Worm (Caenorhabditis elegans) whole organism, L1 larva: ENCODE measurements around the gene F35A5.1.

Experiments
- C04F5.9 ChIP-seq: sonication (generic microtip); optimal IDR thresholded peaks from 2 replicates; lab custom pipeline; 2016; ENCODE audit warnings: missing genetic modification characterization, missing compliant biosample characterization
- C16A3.4 ChIP-seq: fragments of 150-350 bp; optimal IDR thresholded peaks from 2 replicates; lab custom pipeline; 2014; ENCODE audit warnings: missing biosample characterization, missing genetic modification characterization
- Y116A8C.19 ChIP-seq: sonication (generic microtip); optimal IDR thresholded peaks from 2 replicates; lab custom pipeline; 2016; ENCODE audit warnings: missing compliant biosample characterization, missing genetic modification characterization, borderline replicate concordance
- aha-1 ChIP-seq: fragments of 150-350 bp; optimal IDR thresholded peaks from 2 replicates; lab custom pipeline; 2014; ENCODE audit warnings: missing biosample characterization, missing genetic modification characterization
- aly-2 ChIP-seq: fragments of 150-350 bp; optimal IDR thresholded peaks from 2 replicates; lab custom pipeline; 2014; ENCODE audit warnings: missing biosample characterization, missing genetic modification characterization
- blmp-1 ChIP-seq: fragments of 150-350 bp; optimal IDR thresholded peaks from 2 replicates; lab custom pipeline; 2014; ENCODE audit warnings: missing biosample characterization, missing genetic modification characterization
- ceh-8 ChIP-seq: fragments of 200-800 bp; sonication (Bioruptor generic); optimal IDR thresholded peaks from 2 replicates; lab custom pipeline; 2018; ENCODE audit warnings: mild to moderate bottlenecking, missing genetic modification characterization, moderate library complexity, missing compliant biosample characterization
- ceh-90 ChIP-seq: sonication (generic microtip); optimal IDR thresholded peaks from 2 replicates; lab custom pipeline; 2016; ENCODE audit warnings: missing genetic modification characterization, missing compliant biosample characterization
- dpl-1 ChIP-seq, 3 experiments: fragments of 150-350 bp in 2 of 3; sonication (generic microtip) in 1 of 3; optimal IDR thresholded peaks; 2 replicates each; lab custom pipeline; 2014 to 2017; ENCODE audit warnings: missing biosample characterization in 3 of 3, missing genetic modification characterization in 3 of 3, missing genetic modification reagents in 3 of 3
- dsc-1 ChIP-seq: sonication (generic microtip); optimal IDR thresholded peaks from 2 replicates; lab custom pipeline; 2016; ENCODE audit warnings: mild to moderate bottlenecking, missing genetic modification characterization, missing compliant biosample characterization
- efl-1 ChIP-seq, 4 experiments: fragments of 150-350 bp; optimal IDR thresholded peaks in 3 of 4; peaks in 1 of 4; 1 replicate in 1 of 4; 2 replicates in 3 of 4; lab custom pipeline; 2014; ENCODE audit warnings: missing biosample characterization in 2 of 4, missing genetic modification characterization in 2 of 4, missing genetic modification reagents in 2 of 4
- egl-13 ChIP-seq: sonication (generic microtip); optimal IDR thresholded peaks from 2 replicates; lab custom pipeline; 2016; ENCODE audit warnings: missing genotype, missing genetic modification reagents, missing genetic modification characterization, missing compliant biosample characterization
- elt-3 ChIP-seq, 6 experiments: fragments of 150-350 bp in 1 of 6; sonication (generic microtip); optimal IDR thresholded peaks; 2 replicates each; lab custom pipeline; 2017 to 2018; ENCODE audit warnings: missing biosample characterization in 6 of 6, missing genetic modification characterization in 6 of 6, inconsistent platforms in 1 of 6
- fkh-10 ChIP-seq: sonication (generic microtip); optimal IDR thresholded peaks from 2 replicates; lab custom pipeline; 2017; ENCODE audit warnings: missing biosample characterization, missing genetic modification reagents, missing genetic modification characterization
- fos-1 ChIP-seq: fragments of 150-350 bp; optimal IDR thresholded peaks from 2 replicates; lab custom pipeline; 2014; ENCODE audit warnings: missing biosample characterization, missing genetic modification characterization
- grh-1 ChIP-seq: fragments of 200-800 bp; sonication (Bioruptor generic); IDR thresholded peaks from 2 replicates; pipeline ENCODE4 v1.3.6; 2022; ENCODE audit warnings: missing genetic modification reagents, missing genetic modification characterization, missing compliant biosample characterization
- hlh-17 ChIP-seq: fragments of 200-800 bp; sonication (Bioruptor generic); optimal IDR thresholded peaks from 2 replicates; lab custom pipeline; 2018; ENCODE audit warnings: missing genetic modification characterization, mild to moderate bottlenecking, missing compliant biosample characterization, moderate library complexity, borderline replicate concordance
- hpl-2 ChIP-seq: fragments of 150-350 bp; optimal IDR thresholded peaks from 2 replicates; lab custom pipeline; 2014; ENCODE audit warnings: missing biosample characterization, missing genetic modification reagents, missing genetic modification characterization
- jun-1 ChIP-seq: fragments of 150-350 bp; optimal IDR thresholded peaks from 2 replicates; lab custom pipeline; 2014; ENCODE audit warnings: missing biosample characterization, missing genetic modification reagents, missing genetic modification characterization
- lin-13 ChIP-seq: fragments of 150-350 bp; optimal IDR thresholded peaks from 2 replicates; lab custom pipeline; 2014; ENCODE audit warnings: missing biosample characterization, missing genetic modification reagents, missing genetic modification characterization
- lin-14 ChIP-seq: fragments of 200-800 bp; sonication (Bioruptor generic); optimal IDR thresholded peaks from 2 replicates; lab custom pipeline; 2018; ENCODE audit warnings: mild to moderate bottlenecking, missing genetic modification characterization, moderate library complexity, missing compliant biosample characterization
- lin-35 ChIP-seq, 2 experiments: fragments of 150-350 bp; optimal IDR thresholded peaks; 2 replicates each; lab custom pipeline; 2014; ENCODE audit warnings: missing biosample characterization in 2 of 2, missing genetic modification characterization in 2 of 2, missing genetic modification reagents in 2 of 2
- mab-9 ChIP-seq: fragments of 200-800 bp; sonication (Bioruptor generic); IDR thresholded peaks from 2 replicates; pipeline ENCODE4 v1.3.6; 2022; ENCODE audit warnings: missing genetic modification reagents, missing genetic modification characterization, missing compliant biosample characterization
- mdl-1 ChIP-seq, 2 experiments: fragments of 150-350 bp; optimal IDR thresholded peaks; 2 replicates each; lab custom pipeline; 2014 to 2017; ENCODE audit warnings: missing biosample characterization in 2 of 2, missing genetic modification characterization in 2 of 2, inconsistent platforms in 1 of 2
- mep-1 ChIP-seq: fragments of 150-350 bp; optimal IDR thresholded peaks from 2 replicates; lab custom pipeline; 2014; ENCODE audit warnings: missing biosample characterization, missing genetic modification characterization
- nhr-12 ChIP-seq: sonication (generic microtip); optimal IDR thresholded peaks from 2 replicates; lab custom pipeline; 2017; ENCODE audit warnings: missing biosample characterization, missing genetic modification characterization
- nhr-19 ChIP-seq: fragments of 200-800 bp; sonication (Bioruptor generic); conservative IDR thresholded peaks from 2 replicates; pipeline ENCODE4 v1.3.6; 2022; ENCODE audit warnings: missing genetic modification characterization, missing compliant biosample characterization
- nhr-237 ChIP-seq: fragments of 150-350 bp; optimal IDR thresholded peaks from 2 replicates; lab custom pipeline; 2014; ENCODE audit warnings: missing biosample characterization, missing genetic modification characterization
- nhr-47 ChIP-seq: sonication (generic microtip); optimal IDR thresholded peaks from 2 replicates; lab custom pipeline; 2016; ENCODE audit warnings: mild to moderate bottlenecking, missing genetic modification characterization, moderate library complexity, missing compliant biosample characterization
- nhr-71 ChIP-seq: sonication (generic microtip); optimal IDR thresholded peaks from 2 replicates; lab custom pipeline; 2016; ENCODE audit warnings: mild to moderate bottlenecking, missing genetic modification characterization, moderate library complexity, missing compliant biosample characterization
- nhr-84 ChIP-seq: sonication (generic microtip); optimal IDR thresholded peaks from 2 replicates; lab custom pipeline; 2017; ENCODE audit warnings: missing biosample characterization, missing genetic modification characterization
- nhr-85 ChIP-seq: sonication (generic microtip); peaks from one replicate; lab custom pipeline; 2016; ENCODE audit warnings: missing genetic modification characterization, inconsistent platforms, missing compliant biosample characterization
- nhr-90 ChIP-seq: sonication (generic microtip); optimal IDR thresholded peaks from 2 replicates; lab custom pipeline; 2016; ENCODE audit warnings: mild to moderate bottlenecking, missing genetic modification characterization, missing compliant biosample characterization; ENCODE audit not compliant: poor library complexity
- pag-3 ChIP-seq: sonication (generic microtip); optimal IDR thresholded peaks from 2 replicates; lab custom pipeline; 2017; ENCODE audit warnings: missing genetic modification characterization, mild to moderate bottlenecking, missing compliant biosample characterization, antibody characterized with exemption, borderline replicate concordance; ENCODE audit not compliant: insufficient read depth
- pqm-1 ChIP-seq: sonication (generic microtip); optimal IDR thresholded peaks from 3 replicates; lab custom pipeline; 2017; ENCODE audit warnings: missing biosample characterization, missing genetic modification characterization
- rnt-1 ChIP-seq: sonication (generic microtip); optimal IDR thresholded peaks from 2 replicates; lab custom pipeline; 2016; ENCODE audit warnings: mild to moderate bottlenecking, missing genetic modification characterization, moderate library complexity, missing compliant biosample characterization
- snpc-4 ChIP-seq: fragments of 150-350 bp; optimal IDR thresholded peaks from 2 replicates; lab custom pipeline; 2014; ENCODE audit warnings: missing biosample characterization, missing genetic modification characterization
- snu-23 ChIP-seq: sonication (generic microtip); optimal IDR thresholded peaks from 2 replicates; lab custom pipeline; 2016; ENCODE audit warnings: missing genetic modification characterization, missing compliant biosample characterization
- sox-4 ChIP-seq: sonication (generic microtip); optimal IDR thresholded peaks from 2 replicates; lab custom pipeline; 2016; ENCODE audit warnings: missing genetic modification characterization, missing compliant biosample characterization
- swsn-7 ChIP-seq: sonication (generic microtip); optimal IDR thresholded peaks from 2 replicates; lab custom pipeline; 2016; ENCODE audit warnings: missing genetic modification characterization, missing compliant biosample characterization
- tbx-2 ChIP-seq: sonication (generic microtip); optimal IDR thresholded peaks from 2 replicates; lab custom pipeline; 2016; ENCODE audit warnings: missing genetic modification characterization, missing compliant biosample characterization
- tlp-1 ChIP-seq: fragments of 150-350 bp; optimal IDR thresholded peaks from 2 replicates; lab custom pipeline; 2014; ENCODE audit warnings: missing biosample characterization, missing genetic modification characterization
- unc-130 ChIP-seq: fragments of 150-350 bp; optimal IDR thresholded peaks from 2 replicates; lab custom pipeline; 2017; ENCODE audit warnings: missing biosample characterization, missing genetic modification characterization, inconsistent platforms
- unc-98 ChIP-seq: fragments of 200-800 bp; sonication (Bioruptor generic); IDR thresholded peaks from 2 replicates; pipeline ENCODE4 v1.3.6; 2022; ENCODE audit warnings: missing genetic modification characterization, missing compliant biosample characterization
- xbp-1 ChIP-seq: sonication (generic microtip); optimal IDR thresholded peaks from 2 replicates; lab custom pipeline; 2016; ENCODE audit warnings: missing genetic modification characterization, missing compliant biosample characterization
- zip-4 ChIP-seq: fragments of 200-800 bp; sonication (Bioruptor generic); optimal IDR thresholded peaks from 2 replicates; lab custom pipeline; 2018; ENCODE audit warnings: mild to moderate bottlenecking, missing genetic modification characterization, moderate library complexity, missing compliant biosample characterization
- ztf-11 ChIP-seq, 2 experiments: sonication (generic microtip); optimal IDR thresholded peaks; 2 replicates each; lab custom pipeline; 2016 to 2017; ENCODE audit warnings: missing genetic modification characterization in 2 of 2, missing biosample characterization in 1 of 2, missing compliant biosample characterization in 1 of 2
- ztf-4 ChIP-seq: fragments of 150-350 bp; optimal IDR thresholded peaks from 2 replicates; lab custom pipeline; 2014; ENCODE audit warnings: missing biosample characterization, missing genetic modification characterization

Gene F35A5.1

DNA sequence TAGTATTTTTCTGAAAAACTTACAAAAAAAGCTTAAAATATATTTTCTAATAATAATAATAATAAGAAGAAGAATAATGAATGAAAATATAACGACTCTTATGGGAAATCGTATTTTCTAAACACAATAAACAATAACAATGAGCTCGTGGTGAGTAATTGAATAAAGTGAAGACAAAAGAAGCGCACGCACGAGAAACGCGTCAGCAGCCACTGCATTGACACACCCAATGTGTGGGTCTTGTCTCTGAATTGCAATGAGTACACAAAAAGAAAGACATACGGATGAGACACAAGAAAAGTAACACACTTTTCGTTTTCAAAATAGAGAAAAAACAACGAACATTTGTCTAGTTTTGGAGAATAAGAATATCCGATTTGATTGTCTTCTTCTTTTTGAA lies 4.0 kb upstream of the F35A5.1 start, which contains the start of gene F35A5.8 (continued):
- peak; percentile 20 for TF ChIP-seq pag-3 (tag; lab: Kevin White, UChicago)
- peak; percentile 26 for TF ChIP-seq snpc-4 (tag; lab: Kevin White, UChicago)
- peak; percentile 31 for TF ChIP-seq zip-4
- TF ChIP-seq pqm-1 (tag; lab: Kevin White, UChicago), result no peak
- no peak for TF ChIP-seq unc-98
- peak; percentile 85 for TF ChIP-seq nhr-19 (GFP tag; lab: Robert Waterston, UW)
- TF ChIP-seq hpl-2 (GFP tag; lab: Kevin White, UChicago), result no peak
- TF ChIP-seq elt-3 (tag; optimal IDR thresholded peaks at IDR 0.05; lab: Kevin White, UChicago), result peak in 2 of 6 experiments; percentile 30 to 50
- TF ChIP-seq fos-1, result peak; percentile 61
- TF ChIP-seq egl-13, result peak; percentile 66
- peak; percentile 89 for TF ChIP-seq snu-23 (GFP tag; lab: Kevin White, UChicago)
- TF ChIP-seq aha-1 (tag; lab: Kevin White, UChicago), result peak; percentile 22
- TF ChIP-seq nhr-84 (tag; lab: Kevin White, UChicago), result no peak
- TF ChIP-seq jun-1 (tag; lab: Kevin White, UChicago), result peak; percentile 20
- TF ChIP-seq mep-1, result peak; percentile 90
- TF ChIP-seq mab-9 (GFP tag; lab: Robert Waterston, UW), result no peak
- TF ChIP-seq hlh-17 (GFP tag; lab: Kevin White, UChicago), result no peak
- peak; percentile 28 for TF ChIP-seq C04F5.9 (tag; lab: Kevin White, UChicago)
- TF ChIP-seq unc-130 (tag; lab: Kevin White, UChicago), result peak; percentile 88
- TF ChIP-seq lin-35 (GFP tag; optimal IDR thresholded peaks at IDR 0.05; lab: Kevin White, UChicago), result peak; percentile 59 to 80
- no peak for TF ChIP-seq nhr-237 (tag; lab: Kevin White, UChicago)
- peak; percentile 80 for TF ChIP-seq nhr-90 (tag; lab: Kevin White, UChicago)
- peak; percentile 86 for TF ChIP-seq swsn-7
- TF ChIP-seq ztf-4 (tag; lab: Kevin White, UChicago), result peak; percentile 35
- TF ChIP-seq fkh-10 (GFP tag; lab: Kevin White, UChicago), result no peak
- TF ChIP-seq nhr-85 (tag; lab: Kevin White, UChicago), result peak; percentile 76
- peak; percentile 85 for TF ChIP-seq C16A3.4 (tag; lab: Kevin White, UChicago)
- peak; percentile 26 for TF ChIP-seq sox-4
- peak; percentile 46 for TF ChIP-seq grh-1 (GFP tag; lab: Robert Waterston, UW)
- no peak for TF ChIP-seq tlp-1
- TF ChIP-seq tbx-2, result peak; percentile 84

DNA sequence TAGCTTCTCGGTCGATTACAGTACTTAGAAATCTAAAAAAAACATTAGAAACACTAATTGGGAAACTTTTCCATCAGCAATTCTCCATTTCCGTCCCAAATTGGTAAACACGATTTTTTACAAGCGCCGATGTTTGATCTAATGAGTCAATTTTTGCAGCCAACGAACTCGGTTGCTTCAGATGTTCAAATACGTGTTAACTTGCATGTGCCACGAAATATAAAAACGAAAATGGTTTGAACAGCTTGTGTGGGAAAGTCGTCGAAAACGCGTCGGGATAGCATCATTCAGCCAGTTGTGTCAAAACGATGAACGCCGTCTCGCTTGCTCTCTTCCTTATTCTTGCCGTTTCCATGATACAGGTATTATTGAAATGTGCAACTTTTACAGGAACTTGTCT lies 2.4 kb upstream of the F35A5.1 start, which contains the start of gene F35A5.2:
Gene F35A5.2 (plus strand): TSS at position 301 of the 400 bp plus-strand sequence.
- TF ChIP-seq efl-1 (optimal IDR thresholded peaks at IDR 0.05; lab: Kevin White, UChicago) (no peak), efl-1 (GFP tag; optimal IDR thresholded peaks at IDR 0.05 in 1 of 2; lab: Kevin White, UChicago) (no peak), ceh-8 (GFP tag; lab: Kevin White, UChicago) (no peak), aly-2 (no peak)
- TF ChIP-seq, all 84 proteins: peak for 0

DNA sequence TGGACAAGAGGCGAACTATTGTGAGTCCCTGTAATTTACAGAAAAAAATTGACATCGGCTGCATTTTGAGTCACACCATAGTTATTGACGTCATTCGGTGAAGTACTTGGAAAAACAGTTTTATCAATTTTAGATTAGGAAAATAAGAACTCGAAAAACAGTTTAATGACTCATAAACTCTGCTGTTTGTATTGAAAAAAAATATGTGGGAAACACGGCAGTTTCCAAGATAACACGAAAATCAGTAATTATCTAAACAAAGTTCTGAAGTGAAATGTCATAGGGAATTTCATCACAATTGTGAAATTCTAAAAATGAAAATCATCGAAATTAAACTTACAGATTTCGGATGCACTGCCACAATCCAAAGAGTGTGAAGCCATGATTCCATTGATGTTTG lies 7.6 kb downstream of the F35A5.1 start:
- TF ChIP-seq Y116A8C.19, result no peak
- no peak for TF ChIP-seq lin-13 (GFP tag; lab: Kevin White, UChicago)
- TF ChIP-seq ceh-90 (tag; lab: Kevin White, UChicago), result no peak
- no peak for TF ChIP-seq mdl-1 (tag; optimal IDR thresholded peaks at IDR 0.05; lab: Kevin White, UChicago)
- no peak for TF ChIP-seq nhr-47
- no peak for TF ChIP-seq blmp-1 (tag; lab: Kevin White, UChicago)
- no peak for TF ChIP-seq nhr-12 (tag; lab: Kevin White, UChicago)
- TF ChIP-seq dsc-1 (tag; lab: Kevin White, UChicago), result no peak
- TF ChIP-seq fos-1, result no peak
- no peak for TF ChIP-seq nhr-71 (tag; lab: Kevin White, UChicago)
- TF ChIP-seq ztf-11 (tag; optimal IDR thresholded peaks at IDR 0.05; lab: Kevin White, UChicago), result no peak
- no peak for TF ChIP-seq dpl-1 (GFP tag; optimal IDR thresholded peaks at IDR 0.05; lab: Kevin White, UChicago)
- TF ChIP-seq lin-14 (GFP tag; lab: Kevin White, UChicago), result no peak
- no peak for TF ChIP-seq xbp-1 (tag; lab: Kevin White, UChicago)
- TF ChIP-seq lin-35 (GFP tag; optimal IDR thresholded peaks at IDR 0.05; lab: Kevin White, UChicago), result no peak
- no peak for TF ChIP-seq rnt-1 (tag; lab: Kevin White, UChicago)
- TF ChIP-seq sox-4, result no peak
- TF ChIP-seq efl-1 (optimal IDR thresholded peaks at IDR 0.05; lab: Kevin White, UChicago), result no peak
- TF ChIP-seq efl-1 (GFP tag; optimal IDR thresholded peaks at IDR 0.05 in 1 of 2; lab: Kevin White, UChicago), result no peak
